Fruit fly (Drosophila melanogaster) Kc167 (cell line): Measurements from ENCODE around the gene CG12974.

Experiments used
- Sin3A ChIP-seq: fragments of >200 bp; optimal IDR thresholded peaks from 2 replicates; lab custom pipeline; 2018; ENCODE audit warnings: missing external identifiers
- h ChIP-seq: fragments of >200 bp; optimal IDR thresholded peaks from 3 replicates; lab custom pipeline; 2018; ENCODE audit warnings: missing external identifiers
- insv ChIP-seq: fragments of >200 bp; optimal IDR thresholded peaks from 3 replicates; lab custom pipeline; 2018; ENCODE audit warnings: missing external identifiers
- psq ChIP-seq: fragments of >200 bp; optimal IDR thresholded peaks from 2 replicates; lab custom pipeline; 2017; ENCODE audit warnings: missing external identifiers

DNA sequence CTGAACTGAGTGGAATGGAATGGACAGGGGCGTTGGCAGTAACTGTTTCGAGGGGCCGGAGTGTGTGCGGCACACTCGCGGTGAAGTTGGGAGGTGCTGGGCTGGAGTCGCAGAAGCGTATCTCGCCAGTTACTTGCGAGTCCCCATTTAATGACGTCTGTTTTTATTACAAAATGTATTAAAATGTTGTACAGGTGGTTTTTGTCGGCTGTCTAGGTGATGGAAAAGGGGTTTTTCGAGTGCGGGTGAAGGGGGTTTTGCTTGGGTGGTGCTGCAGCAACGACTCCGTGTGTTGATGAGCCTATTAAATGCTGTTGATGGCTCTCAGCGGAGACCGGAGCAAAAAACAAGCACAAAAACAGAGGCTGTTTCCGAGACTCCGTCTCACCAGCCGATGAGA, 34.4 kb downstream of the CG12974 start:
- TF ChIP-seq h (lab: Kevin White, UChicago) (no peak), psq (lab: Kevin White, UChicago) (no peak), insv (lab: Kevin White, UChicago) (no peak), Sin3A (lab: Kevin White, UChicago) (no peak)
